Fruit fly (Drosophila melanogaster): ENCODE results near the gene CG2187.

Gene CG2187

DNA sequence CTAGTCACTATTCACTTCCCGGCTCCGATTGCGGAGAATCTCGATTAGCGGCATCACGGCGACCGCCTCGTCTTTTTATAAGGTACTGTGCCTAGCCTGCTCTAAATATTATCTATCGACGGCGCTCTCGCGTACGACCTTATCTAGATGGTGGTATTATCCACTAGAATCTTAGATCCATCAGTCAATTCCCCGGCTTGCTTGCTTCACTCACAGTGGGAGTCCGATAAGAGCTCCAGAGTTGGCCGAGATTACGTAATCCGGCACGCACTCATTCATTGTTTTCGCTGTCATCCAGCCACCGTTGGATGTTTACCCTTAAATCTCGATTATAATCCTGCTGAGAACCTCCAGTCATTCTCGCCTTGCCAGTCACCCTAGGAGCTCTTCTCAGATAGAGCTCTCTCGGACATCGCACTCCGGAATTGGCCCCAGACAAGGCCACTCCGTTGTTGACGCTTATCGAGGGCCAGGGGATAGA lies 3.1 kb upstream of the CG2187 start, which contains the start of gene Smvt:
Gene Smvt (minus strand): TSS at position 51 of the 481 bp plus-strand sequence.
- TF ChIP-seq Hnf4 (GFP tag; optimal IDR thresholded peaks at IDR 0.05) (no peak), woc (GFP tag; optimal IDR thresholded peaks at IDR 0.05) (no peak), rgr (GFP tag; optimal IDR thresholded peaks at IDR 0.05) (no peak), CG32264 (GFP tag; optimal IDR thresholded peaks at IDR 0.05) (no peak), Sp1 (GFP tag; optimal IDR thresholded peaks at IDR 0.05) (no peak), dmrt93B (GFP tag; optimal IDR thresholded peaks at IDR 0.05) (no peak), fru (GFP tag; optimal IDR thresholded peaks at IDR 0.05) (no peak), Mio (GFP tag; optimal IDR thresholded peaks at IDR 0.05) (no peak)

DNA sequence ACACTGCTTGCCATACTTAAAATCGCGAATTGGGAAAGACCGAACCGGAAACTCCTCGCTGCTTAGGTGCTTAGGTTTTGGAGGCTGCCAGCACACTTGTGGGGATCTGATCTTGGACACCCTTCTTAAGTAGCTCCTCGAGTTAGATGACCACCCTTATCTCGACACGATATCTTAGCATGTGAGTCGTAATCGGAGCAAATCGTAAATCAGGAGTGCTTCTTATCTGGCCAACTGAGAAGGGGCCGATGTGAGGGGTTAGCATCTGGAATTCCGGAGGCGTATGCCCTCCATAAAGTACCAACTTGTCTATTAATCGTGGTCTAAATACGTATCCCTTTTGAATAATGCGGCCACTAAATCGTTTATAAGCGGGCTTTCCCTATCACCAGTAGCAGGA lies 3.8 kb downstream of the CG2187 start, which contains the start of gene salt:
Gene salt (minus strand): TSS at position 101 of the 400 bp plus-strand sequence.
- TF ChIP-seq psq (GFP tag; optimal IDR thresholded peaks at IDR 0.05): no peak
- no peak for TF ChIP-seq dl (GFP tag; optimal IDR thresholded peaks at IDR 0.05; ENCODE audit: insufficient read depth in 1 of 2, partially characterized antibody in 2 of 2)
- TF ChIP-seq HLH106 (tag; optimal IDR thresholded peaks at IDR 0.05): no peak
- TF ChIP-seq Myc (optimal IDR thresholded peaks at IDR 0.05): no peak
- TF ChIP-seq br (GFP tag; optimal IDR thresholded peaks at IDR 0.05): no peak
- TF ChIP-seq Abd-B (GFP tag; optimal IDR thresholded peaks at IDR 0.05): no peak
- TF ChIP-seq ey (GFP tag; optimal IDR thresholded peaks at IDR 0.05): no peak

DNA sequence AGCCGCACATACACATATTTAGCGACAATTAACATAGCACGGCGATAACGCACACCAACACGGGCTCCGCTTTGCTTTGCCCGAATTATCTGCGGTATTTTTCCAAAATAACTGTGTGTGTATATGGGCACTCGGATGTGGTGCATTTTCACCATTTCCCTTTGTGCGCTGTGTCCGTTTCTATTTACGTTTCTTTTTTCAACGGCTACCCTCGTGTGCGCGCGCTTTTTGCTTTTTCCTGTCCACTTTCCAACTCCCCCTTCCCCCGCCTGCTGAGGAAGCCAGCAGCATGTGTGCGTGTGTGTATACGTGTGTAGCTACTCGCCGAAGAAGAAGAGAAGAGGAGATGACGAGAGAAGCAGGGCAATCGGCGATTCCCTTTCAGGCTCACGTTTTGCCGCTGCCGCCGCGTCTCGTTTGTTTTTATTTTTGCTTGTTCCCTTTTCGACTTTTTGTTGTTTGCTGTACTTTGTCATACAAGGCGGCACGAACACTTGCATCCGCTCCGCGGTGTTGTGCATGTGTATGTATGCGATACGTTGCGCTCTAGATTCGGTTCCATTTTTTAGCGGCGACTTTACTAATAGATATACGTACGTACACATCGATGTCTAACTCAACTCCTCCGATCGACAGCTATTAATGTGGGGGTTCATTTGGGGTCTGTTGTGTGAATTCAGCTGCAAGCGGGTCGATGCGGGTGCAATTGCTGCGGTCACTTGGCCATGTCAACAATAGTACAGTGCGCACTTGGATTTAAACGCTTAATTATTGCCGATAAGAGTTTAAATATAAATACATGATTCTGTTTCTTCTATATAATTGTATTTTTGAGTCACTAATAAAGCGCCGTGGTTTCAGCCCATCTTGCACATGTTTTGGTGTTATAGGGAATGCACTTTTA lies 10.1 kb downstream of the CG2187 start:
- TF ChIP-seq Hr83 (GFP tag; optimal IDR thresholded peaks at IDR 0.05; ENCODE audit: poor library complexity, severe bottlenecking): no peak
- TF ChIP-seq CG32264 (GFP tag; optimal IDR thresholded peaks at IDR 0.05): no peak
- no peak for TF ChIP-seq Mio (GFP tag; optimal IDR thresholded peaks at IDR 0.05)
- TF ChIP-seq Hnf4 (GFP tag; optimal IDR thresholded peaks at IDR 0.05): peak; percentile 4
- peak in 1 of 2 experiments; percentile 40 for TF ChIP-seq foxo (GFP tag; optimal IDR thresholded peaks at IDR 0.05)
- no peak for TF ChIP-seq Vsx2 (GFP tag; optimal IDR thresholded peaks at IDR 0.05; ENCODE audit: partially characterized antibody)
- TF ChIP-seq ey (GFP tag; optimal IDR thresholded peaks at IDR 0.05): no peak
- no peak for TF ChIP-seq sage (GFP tag; optimal IDR thresholded peaks at IDR 0.05)
- peak; percentile 53 for TF ChIP-seq Rel (GFP tag; optimal IDR thresholded peaks at IDR 0.05)
- peak; percentile 59 for TF ChIP-seq Rel (tag; optimal IDR thresholded peaks at IDR 0.05)
- TF ChIP-seq N (GFP tag; optimal IDR thresholded peaks at IDR 0.05): peak; percentile 81
- no peak for TF ChIP-seq jim (GFP tag; optimal IDR thresholded peaks at IDR 0.05)
- TF ChIP-seq lola (GFP tag; optimal IDR thresholded peaks at IDR 0.05): no peak
- peak; percentile 20 for TF ChIP-seq Dif (GFP tag; optimal IDR thresholded peaks at IDR 0.05; ENCODE audit: partially characterized antibody)
- peak; percentile 41 for TF ChIP-seq fru (GFP tag; optimal IDR thresholded peaks at IDR 0.05)
- peak; percentile 18 for TF ChIP-seq br (GFP tag; optimal IDR thresholded peaks at IDR 0.05)
- TF ChIP-seq brk (GFP tag; optimal IDR thresholded peaks at IDR 0.05): no peak
- no peak for TF ChIP-seq Jra (GFP tag; optimal IDR thresholded peaks at IDR 0.05)
- no peak for TF ChIP-seq Abd-B (GFP tag; optimal IDR thresholded peaks at IDR 0.05)
- no peak for TF ChIP-seq HLH106 (tag; optimal IDR thresholded peaks at IDR 0.05)
- TF ChIP-seq psq (GFP tag; optimal IDR thresholded peaks at IDR 0.05): peak; percentile 100
- no peak for TF ChIP-seq woc (GFP tag; optimal IDR thresholded peaks at IDR 0.05)
- TF ChIP-seq h (GFP tag; optimal IDR thresholded peaks at IDR 0.05): peak; percentile 30
- peak; percentile 6 for TF ChIP-seq Hr78 (GFP tag; optimal IDR thresholded peaks at IDR 0.05)
- TF ChIP-seq pan (optimal IDR thresholded peaks at IDR 0.05): no peak
- peak; percentile 61 for TF ChIP-seq Sp1 (GFP tag; optimal IDR thresholded peaks at IDR 0.05)
- TF ChIP-seq Dfd (GFP tag; optimal IDR thresholded peaks at IDR 0.05): no peak
- TF ChIP-seq Myc (optimal IDR thresholded peaks at IDR 0.05): no peak
- TF ChIP-seq rgr (GFP tag; optimal IDR thresholded peaks at IDR 0.05): peak; percentile 21

DNA sequence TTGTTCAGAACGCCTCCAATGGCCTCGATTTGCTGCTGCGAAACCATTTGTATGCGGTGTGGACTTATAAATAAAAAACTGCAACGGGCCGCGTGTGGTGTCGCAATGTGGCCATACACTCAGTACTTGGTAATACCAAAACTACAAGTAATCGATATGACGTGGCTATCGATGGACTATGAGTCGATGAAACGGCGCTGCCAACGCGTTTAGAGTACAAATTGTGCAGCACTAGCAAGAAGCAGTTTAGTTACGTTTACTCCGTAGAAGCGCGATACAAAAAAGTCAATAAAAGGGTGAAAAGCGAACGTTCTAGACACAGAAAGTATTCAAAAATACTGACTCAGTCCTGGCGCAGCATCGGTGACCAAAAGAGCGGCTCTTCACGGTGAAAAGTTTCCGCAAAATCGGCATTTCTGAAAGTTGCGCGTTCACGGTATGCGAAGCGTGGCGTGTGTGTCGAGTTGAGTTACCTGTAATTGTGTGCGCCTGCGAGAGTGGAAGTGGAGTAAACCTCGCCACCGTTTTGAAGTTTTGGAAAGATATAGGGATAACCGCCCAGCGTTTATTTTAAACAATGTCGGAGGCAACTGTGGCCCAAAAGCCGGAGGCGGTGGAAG lies 10.9 kb downstream of the CG2187 start, which contains the start of the genes nero and CG1910:
Gene nero (minus strand): TSS at position 130 of the 620 bp plus-strand sequence.
Gene CG1910 (plus strand): TSS at position 215 of the 620 bp plus-strand sequence.
- TF ChIP-seq ey (GFP tag; optimal IDR thresholded peaks at IDR 0.05): no peak
- peak; percentile 29 for TF ChIP-seq rgr (GFP tag; optimal IDR thresholded peaks at IDR 0.05)
- peak; percentile 46 for TF ChIP-seq h (GFP tag; optimal IDR thresholded peaks at IDR 0.05)
- TF ChIP-seq foxo (GFP tag; optimal IDR thresholded peaks at IDR 0.05): peak in 1 of 2 experiments; percentile 15
- TF ChIP-seq dmrt93B (GFP tag; optimal IDR thresholded peaks at IDR 0.05): no peak
- no peak for TF ChIP-seq Hr78 (GFP tag; optimal IDR thresholded peaks at IDR 0.05)
- TF ChIP-seq pan (optimal IDR thresholded peaks at IDR 0.05): no peak
- no peak for TF ChIP-seq dsf (GFP tag; optimal IDR thresholded peaks at IDR 0.05; ENCODE audit: borderline replicate concordance)
- TF ChIP-seq Sp1 (GFP tag; optimal IDR thresholded peaks at IDR 0.05): peak; percentile 19
- peak; percentile 22 for TF ChIP-seq Jra (GFP tag; optimal IDR thresholded peaks at IDR 0.05)
- peak; percentile 8 for TF ChIP-seq OdsH (GFP tag; optimal IDR thresholded peaks at IDR 0.05)
- TF ChIP-seq Myc (optimal IDR thresholded peaks at IDR 0.05): peak; percentile 47
- TF ChIP-seq woc (GFP tag; optimal IDR thresholded peaks at IDR 0.05): no peak
- TF ChIP-seq dl (GFP tag; optimal IDR thresholded peaks at IDR 0.05; ENCODE audit: insufficient read depth in 1 of 2, partially characterized antibody in 2 of 2): peak in 1 of 2 experiments; percentile 26
- peak; percentile 15 for TF ChIP-seq HLH106 (tag; optimal IDR thresholded peaks at IDR 0.05)
- TF ChIP-seq N (GFP tag; optimal IDR thresholded peaks at IDR 0.05): no peak
- no peak for TF ChIP-seq lola (GFP tag; optimal IDR thresholded peaks at IDR 0.05)
- TF ChIP-seq Hr83 (GFP tag; optimal IDR thresholded peaks at IDR 0.05; ENCODE audit: poor library complexity, severe bottlenecking): peak; percentile 55
- TF ChIP-seq Hnf4 (GFP tag; optimal IDR thresholded peaks at IDR 0.05): peak; percentile 34
- no peak for TF ChIP-seq Rel (GFP tag; optimal IDR thresholded peaks at IDR 0.05)
- peak; percentile 33 for TF ChIP-seq Rel (tag; optimal IDR thresholded peaks at IDR 0.05)
